Fruit fly (Drosophila melanogaster): ENCODE measurements around the gene CG5245.

The CG5245 gene

dm6 chr3R:12402935-12403334, 26.4 kb upstream of the CG5245 start (continued):
- peak; percentile 88 for TF ChIP-seq CG43689 (GFP tag; IDR thresholded peaks at IDR 0.05)

dm6 chr3R:12405134-12405533, 24.2 kb upstream of the CG5245 start:
- TF ChIP-seq ssp (GFP tag; IDR thresholded peaks at IDR 0.05): no peak
- no peak for TF ChIP-seq Deaf1 (tag; optimal IDR thresholded peaks at IDR 0.05)
- peak; percentile 54 for TF ChIP-seq CG34376 (GFP tag; optimal IDR thresholded peaks at IDR 0.05)
- TF ChIP-seq mirr (GFP tag; optimal IDR thresholded peaks at IDR 0.05): peak; percentile 91
- peak; percentile 48 for TF ChIP-seq Vsx1 (GFP tag; optimal IDR thresholded peaks at IDR 0.05)
- peak; percentile 92 for TF ChIP-seq exex (tag; optimal IDR thresholded peaks at IDR 0.05)
- TF ChIP-seq D19A (tag; optimal IDR thresholded peaks at IDR 0.05): peak; percentile 3
- peak; percentile 2 for TF ChIP-seq salm (tag; optimal IDR thresholded peaks at IDR 0.05)
- TF ChIP-seq sens (GFP tag): peak; percentile 49

dm6 chr3R:12405928-12406234, 23.5 kb upstream of the CG5245 start, which contains the start of gene Cyp9f2:
Gene Cyp9f2 (minus strand): TSS chr3R:12406028.
- 0 out of 2 replicates have a peak, but pooled peaks have one; percentile 8 for TF ChIP-seq bbx (GFP tag; IDR thresholded peaks at IDR 0.05; ENCODE audit: partially characterized antibody)
- TF ChIP-seq CG6689 (GFP tag; IDR thresholded peaks at IDR 0.05): no peak

- peak; percentile 19 for TF ChIP-seq CG7556 (GFP tag; optimal IDR thresholded peaks at IDR 0.05)
- TF ChIP-seq tin (GFP tag; optimal IDR thresholded peaks at IDR 0.05): peak; percentile 18
- TF ChIP-seq CG9437 (GFP tag; optimal IDR thresholded peaks at IDR 0.05): peak; percentile 85
- peak; percentile 61 for TF ChIP-seq CG10979 (tag; optimal IDR thresholded peaks at IDR 0.05)
- peak; percentile 25; the same call in 1 of the 4 replicates for TF ChIP-seq Dll (GFP tag; IDR thresholded peaks at IDR 0.05; ENCODE audit: partially characterized antibody)
- TF ChIP-seq zen (tag; optimal IDR thresholded peaks at IDR 0.05): peak; percentile 57
- peak; percentile 35 for TF ChIP-seq corto (GFP tag; optimal IDR thresholded peaks at IDR 0.05)
- TF ChIP-seq twi (tag; optimal IDR thresholded peaks at IDR 0.05): no peak
- peak; percentile 19 for TF ChIP-seq gcm (GFP tag; optimal IDR thresholded peaks at IDR 0.05)
- TF ChIP-seq az2 (GFP tag; optimal IDR thresholded peaks at IDR 0.05): peak; percentile 37
- TF ChIP-seq CG13424 (tag; optimal IDR thresholded peaks at IDR 0.05): peak; percentile 63
- no peak for TF ChIP-seq ato (GFP tag; IDR thresholded peaks at IDR 0.05; ENCODE audit: partially characterized antibody)
- peak; percentile 99 for TF ChIP-seq CG4820 (GFP tag; optimal IDR thresholded peaks at IDR 0.05)
- peak; percentile 42 for TF ChIP-seq dmrt11E (tag; optimal IDR thresholded peaks at IDR 0.05)
- peak; percentile 64 for TF ChIP-seq CG2712 (tag; optimal IDR thresholded peaks at IDR 0.05)
- TF ChIP-seq Aef1 (GFP tag; IDR thresholded peaks at IDR 0.05): no peak
- TF ChIP-seq CG13287 (GFP tag; IDR thresholded peaks at IDR 0.05; ENCODE audit: partially characterized antibody): peak; percentile 52; the same call in 1 of the 2 replicates
- TF ChIP-seq sqz (GFP tag; optimal IDR thresholded peaks at IDR 0.05): peak; percentile 2
- TF ChIP-seq PHDP (tag; optimal IDR thresholded peaks at IDR 0.05): peak; percentile 66
- TF ChIP-seq nerfin-1 (tag; optimal IDR thresholded peaks at IDR 0.05): peak; percentile 7
- TF ChIP-seq CG15601 (tag; optimal IDR thresholded peaks at IDR 0.05): peak; percentile 37
- peak; percentile 49 for TF ChIP-seq Dref (GFP tag; IDR thresholded peaks at IDR 0.05)
- peak; percentile 38 for TF ChIP-seq BEAF-32 (GFP tag; optimal IDR thresholded peaks at IDR 0.05)
- peak; percentile 49 for TF ChIP-seq Xrp1 (GFP tag; IDR thresholded peaks at IDR 0.05)
- TF ChIP-seq fd3F (GFP tag; optimal IDR thresholded peaks at IDR 0.05): peak; percentile 3
- no peak for TF ChIP-seq CG14441 (GFP tag; IDR thresholded peaks at IDR 0.05)
- peak; percentile 35 for TF ChIP-seq Chrac-16 (GFP tag; optimal IDR thresholded peaks at IDR 0.05)
- peak; percentile 59 for TF ChIP-seq CG9727 (GFP tag; optimal IDR thresholded peaks at IDR 0.05)
- TF ChIP-seq CG4282 (GFP tag; optimal IDR thresholded peaks at IDR 0.05): peak; percentile 18
- peak; percentile 60 for TF ChIP-seq tap (tag; optimal IDR thresholded peaks at IDR 0.05)
- TF ChIP-seq Gug (GFP tag; IDR thresholded peaks at IDR 0.05): no peak; the same call in 3 of the 4 replicates
Observed at dm6 chr3R:12406235-12407196, 22.8 kb upstream of the CG5245 start, which contains the start of gene CG5167. Gene CG5167 (plus strand): TSS chr3R:12406532.

Measured in whole organism, embryonic.